Worm (Caenorhabditis elegans) whole organism, mixed stage, embryonic: Measurements from ENCODE around the gene Y43F8B.3.

Experiments
- M03D4.4 ChIP-seq: sonication (generic microtip); optimal IDR thresholded peaks from 2 replicates; lab custom pipeline; 2017; ENCODE audit warnings: mild to moderate bottlenecking, missing genetic modification characterization, missing compliant biosample characterization
- bed-3 ChIP-seq: fragments of 200-800 bp; sonication (Bioruptor generic); optimal IDR thresholded peaks from 3 replicates; lab custom pipeline; 2018; ENCODE audit warnings: mild to moderate bottlenecking, missing genetic modification characterization, moderate library complexity, missing compliant biosample characterization
- blmp-1 ChIP-seq: fragments of 150-350 bp; optimal IDR thresholded peaks from 2 replicates; lab custom pipeline; 2014; ENCODE audit warnings: missing biosample characterization, missing genetic modification characterization
- ceh-39 ChIP-seq: fragments of 150-350 bp; optimal IDR thresholded peaks from 2 replicates; lab custom pipeline; 2014; ENCODE audit warnings: missing biosample characterization, missing genetic modification characterization
- ceh-43 ChIP-seq: fragments of 200-800 bp; sonication (Bioruptor generic); optimal IDR thresholded peaks from 2 replicates; lab custom pipeline; 2018; ENCODE audit warnings: mild to moderate bottlenecking, missing genetic modification characterization, moderate library complexity, missing compliant biosample characterization
- ceh-83 ChIP-seq: fragments of 200-800 bp; sonication (Bioruptor generic); optimal IDR thresholded peaks from 2 replicates; lab custom pipeline; 2018; ENCODE audit warnings: mild to moderate bottlenecking, missing genetic modification characterization, missing compliant biosample characterization
- ces-1 ChIP-seq: fragments of 150-350 bp; optimal IDR thresholded peaks from 2 replicates; lab custom pipeline; 2014; ENCODE audit warnings: missing biosample characterization, missing genetic modification reagents, missing genetic modification characterization
- cnd-1 ChIP-seq: fragments of 200-800 bp; sonication (Bioruptor generic); optimal IDR thresholded peaks from 2 replicates; lab custom pipeline; 2018; ENCODE audit warnings: mild to moderate bottlenecking, missing genetic modification characterization, missing compliant biosample characterization
- drap-1 ChIP-seq: fragments of 200-800 bp; sonication (Bioruptor generic); optimal IDR thresholded peaks from 3 replicates; lab custom pipeline; 2018; ENCODE audit warnings: mild to moderate bottlenecking, missing genetic modification characterization, missing compliant biosample characterization
- elt-1 ChIP-seq: sonication (generic microtip); optimal IDR thresholded peaks from 2 replicates; lab custom pipeline; 2017; ENCODE audit warnings: missing genetic modification characterization, mild to moderate bottlenecking, missing compliant biosample characterization, antibody characterized with exemption, moderate library complexity, borderline replicate concordance; ENCODE audit not compliant: insufficient read depth
- elt-3 ChIP-seq: fragments of 150-350 bp; optimal IDR thresholded peaks from 2 replicates; lab custom pipeline; 2014; ENCODE audit warnings: missing biosample characterization, missing genetic modification characterization
- flh-1 ChIP-seq: fragments of 200-800 bp; sonication (Bioruptor generic); optimal IDR thresholded peaks from 2 replicates; lab custom pipeline; 2018; ENCODE audit warnings: mild to moderate bottlenecking, missing genetic modification characterization, moderate library complexity, missing compliant biosample characterization
- ham-2 ChIP-seq: fragments of 200-800 bp; sonication (Bioruptor generic); optimal IDR thresholded peaks from 2 replicates; lab custom pipeline; 2018; ENCODE audit warnings: mild to moderate bottlenecking, missing genetic modification characterization, missing compliant biosample characterization
- hlh-1 ChIP-seq: fragments of 150-350 bp; optimal IDR thresholded peaks from 2 replicates; lab custom pipeline; 2014; ENCODE audit warnings: missing biosample characterization, missing genetic modification reagents, missing genetic modification characterization
- lin-13 ChIP-seq: fragments of 150-350 bp; optimal IDR thresholded peaks from 2 replicates; lab custom pipeline; 2014; ENCODE audit warnings: missing biosample characterization, missing genetic modification characterization
- lin-32 ChIP-seq: fragments of 200-800 bp; sonication (Bioruptor generic); optimal IDR thresholded peaks from 2 replicates; lab custom pipeline; 2018; ENCODE audit warnings: mild to moderate bottlenecking, missing genetic modification characterization, missing compliant biosample characterization
- lsy-2 ChIP-seq: fragments of 150-350 bp; optimal IDR thresholded peaks from 2 replicates; lab custom pipeline; 2014; ENCODE audit warnings: missing biosample characterization, missing genetic modification characterization
- mab-5 ChIP-seq: fragments of 150-350 bp; optimal IDR thresholded peaks from 2 replicates; lab custom pipeline; 2014; ENCODE audit warnings: missing biosample characterization, missing genetic modification characterization
- mep-1 ChIP-seq: fragments of 150-350 bp; optimal IDR thresholded peaks from 2 replicates; lab custom pipeline; 2017; ENCODE audit warnings: missing biosample characterization, missing genetic modification reagents, missing genetic modification characterization, inconsistent platforms
- mls-2 ChIP-seq: sonication (generic microtip); optimal IDR thresholded peaks from 2 replicates; lab custom pipeline; 2016; ENCODE audit warnings: mild to moderate bottlenecking, missing genetic modification characterization, moderate library complexity, missing compliant biosample characterization
- nhr-12 ChIP-seq: fragments of 150-350 bp; optimal IDR thresholded peaks from 2 replicates; lab custom pipeline; 2014; ENCODE audit warnings: missing biosample characterization, missing genetic modification characterization
- nhr-2 ChIP-seq: fragments of 150-350 bp; optimal IDR thresholded peaks from 2 replicates; lab custom pipeline; 2014; ENCODE audit warnings: missing biosample characterization, missing genetic modification characterization
- nhr-237 ChIP-seq: fragments of 150-350 bp; optimal IDR thresholded peaks from 2 replicates; lab custom pipeline; 2014; ENCODE audit warnings: missing biosample characterization, missing genetic modification characterization
- nhr-28 ChIP-seq: fragments of 150-350 bp; optimal IDR thresholded peaks from 2 replicates; lab custom pipeline; 2014; ENCODE audit warnings: missing biosample characterization, missing genetic modification characterization
- nhr-76 ChIP-seq: sonication (generic microtip); optimal IDR thresholded peaks from 2 replicates; lab custom pipeline; 2017; ENCODE audit warnings: missing biosample characterization, missing genetic modification characterization
- pha-4 ChIP-seq: fragments of 150-350 bp; optimal IDR thresholded peaks from 2 replicates; lab custom pipeline; 2018; ENCODE audit warnings: missing biosample characterization, missing genetic modification reagents, missing genetic modification characterization
- sem-2 ChIP-seq: fragments of 200-800 bp; sonication (Bioruptor generic); optimal IDR thresholded peaks from 2 replicates; lab custom pipeline; 2018; ENCODE audit warnings: mild to moderate bottlenecking, missing genetic modification characterization, missing compliant biosample characterization
- snpc-4 ChIP-seq: fragments of 150-350 bp; optimal IDR thresholded peaks from 2 replicates; lab custom pipeline; 2014; ENCODE audit warnings: missing biosample characterization, missing genetic modification characterization
- sptf-1 ChIP-seq: sonication (generic microtip); optimal IDR thresholded peaks from 2 replicates; lab custom pipeline; 2017; ENCODE audit warnings: mild to moderate bottlenecking, missing genetic modification characterization, moderate library complexity, missing compliant biosample characterization
- tbx-8 ChIP-seq: fragments of 200-800 bp; sonication (Bioruptor generic); optimal IDR thresholded peaks from 2 replicates; lab custom pipeline; 2018; ENCODE audit warnings: mild to moderate bottlenecking, missing genetic modification characterization, moderate library complexity, missing compliant biosample characterization
- unc-120 ChIP-seq: sonication (generic microtip); optimal IDR thresholded peaks from 2 replicates; lab custom pipeline; 2017; ENCODE audit warnings: missing genetic modification characterization, missing compliant biosample characterization; ENCODE audit not compliant: poor library complexity, severe bottlenecking
- unc-39 ChIP-seq: fragments of 150-350 bp; optimal IDR thresholded peaks from 2 replicates; lab custom pipeline; 2014; ENCODE audit warnings: missing biosample characterization, missing genetic modification characterization
- unc-62 ChIP-seq: fragments of 150-350 bp; optimal IDR thresholded peaks from 2 replicates; lab custom pipeline; 2014; ENCODE audit warnings: missing biosample characterization, missing genetic modification reagents, missing genetic modification characterization
- zip-8 ChIP-seq: fragments of 150-350 bp; optimal IDR thresholded peaks from 2 replicates; lab custom pipeline; 2014; ENCODE audit warnings: missing biosample characterization, missing genetic modification characterization
- ztf-11 ChIP-seq: fragments of 150-350 bp; optimal IDR thresholded peaks from 2 replicates; lab custom pipeline; 2014; ENCODE audit warnings: missing biosample characterization, missing genetic modification characterization

The Y43F8B.3 gene

DNA sequence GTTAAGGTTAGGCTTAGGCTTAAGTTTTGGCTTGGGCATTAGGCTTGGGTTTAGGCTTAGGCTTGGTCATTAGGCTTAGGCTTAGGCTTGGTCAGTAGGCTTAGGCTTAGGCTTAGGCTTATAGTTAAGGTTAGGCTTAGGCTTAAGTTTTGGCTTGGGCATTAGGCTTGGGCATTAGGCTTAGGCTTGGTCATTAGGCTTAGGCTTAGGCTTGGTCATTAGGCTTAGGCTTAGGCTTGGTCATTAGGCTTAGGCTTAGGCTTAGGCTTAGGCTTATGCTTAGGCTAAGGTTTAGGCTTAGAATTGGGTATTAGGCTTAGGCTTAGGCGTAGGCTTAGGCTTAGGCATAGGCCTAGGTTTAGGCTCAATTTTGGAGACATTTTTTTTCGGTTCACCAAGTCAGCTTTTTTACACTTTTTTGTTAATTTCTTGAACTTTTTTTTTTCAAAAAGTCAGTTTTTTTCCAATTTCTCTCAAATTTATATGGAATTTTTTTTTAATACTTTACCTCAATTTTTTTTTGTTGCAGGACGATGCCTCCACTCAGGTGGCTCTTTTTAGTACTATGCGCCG lies at the start of gene Y43F8B.3:
TSS of gene Y43F8B.3 (plus strand) at position 523 of the 573 bp plus-strand sequence.
- no peak for TF ChIP-seq mab-5 (tag; lab: Kevin White, UChicago)
- no peak for TF ChIP-seq elt-1 (tag; lab: Kevin White, UChicago)
- TF ChIP-seq zip-8 (tag; lab: Kevin White, UChicago) = no peak
- no peak for TF ChIP-seq blmp-1
- TF ChIP-seq bed-3 = no peak
- no peak for TF ChIP-seq ztf-11 (tag; lab: Kevin White, UChicago)
- no peak for TF ChIP-seq ces-1 (GFP tag; lab: Kevin White, UChicago)
- no peak for TF ChIP-seq elt-3 (tag; lab: Kevin White, UChicago)
- TF ChIP-seq lin-32 (GFP tag; lab: Kevin White, UChicago) = no peak
- no peak for TF ChIP-seq nhr-237
- TF ChIP-seq hlh-1 (tag; lab: Kevin White, UChicago) = no peak
- no peak for TF ChIP-seq ceh-43
- no peak for TF ChIP-seq nhr-12 (tag; lab: Kevin White, UChicago)

- TF ChIP-seq mab-5 (tag; lab: Kevin White, UChicago) (no peak), sem-2 (no peak), lin-13 (tag; lab: Kevin White, UChicago) (no peak)
These were observed 47.3 kb upstream of the Y43F8B.3 start, which contains the start of the genes Y43F8B.13 and Y43F8B.14 for ce11 chrV:19455650-19456049. Gene Y43F8B.13 (plus strand): TSS chrV:19455950. Gene Y43F8B.14 (minus strand): TSS chrV:19455971.

ce11 chrV:19457120-19457519 lies 45.8 kb upstream of the Y43F8B.3 start, which contains the start of gene Y43F8B.24:
Gene Y43F8B.24 (plus strand): TSS chrV:19457420.
- TF ChIP-seq pha-4 (no peak), lsy-2 (tag; lab: Kevin White, UChicago) (no peak), ceh-39 (no peak), cnd-1 (tag; lab: Kevin White, UChicago) (no peak), ham-2 (no peak), lin-32 (GFP tag; lab: Kevin White, UChicago) (no peak), ceh-83 (GFP tag; lab: Kevin White, UChicago) (no peak), tbx-8 (GFP tag; lab: Kevin White, UChicago) (no peak), unc-39 (tag; lab: Kevin White, UChicago) (no peak), zip-8 (tag; lab: Kevin White, UChicago) (no peak), blmp-1 (no peak)

- no peak for TF ChIP-seq sptf-1 (tag; lab: Kevin White, UChicago)
- no peak for TF ChIP-seq flh-1 (GFP tag; lab: Kevin White, UChicago)
- no peak for TF ChIP-seq unc-62 (GFP tag; lab: Kevin White, UChicago)
- TF ChIP-seq nhr-2 (tag; lab: Kevin White, UChicago) = no peak
- no peak for TF ChIP-seq ceh-39
- TF ChIP-seq M03D4.4 (tag; lab: Kevin White, UChicago) = no peak
- no peak for TF ChIP-seq ham-2
- TF ChIP-seq pha-4 = no peak
- TF ChIP-seq nhr-237 = no peak
- no peak for TF ChIP-seq ztf-11 (tag; lab: Kevin White, UChicago)
- no peak for TF ChIP-seq ceh-83 (GFP tag; lab: Kevin White, UChicago)
- TF ChIP-seq mep-1 = no peak
- no peak for TF ChIP-seq lin-32 (GFP tag; lab: Kevin White, UChicago)
- no peak for TF ChIP-seq elt-3 (tag; lab: Kevin White, UChicago)
- no peak for TF ChIP-seq unc-39 (tag; lab: Kevin White, UChicago)
- no peak for TF ChIP-seq nhr-76
- no peak for TF ChIP-seq nhr-28
- no peak for TF ChIP-seq ceh-43
These were observed 40.9 kb upstream of the Y43F8B.3 start, which contains the start of gene Y43F8B.15 for ce11 chrV:19462020-19462419. Gene Y43F8B.15 (minus strand): TSS chrV:19462120.

- no peak for TF ChIP-seq elt-1 (tag; lab: Kevin White, UChicago)
- no peak for TF ChIP-seq unc-62 (GFP tag; lab: Kevin White, UChicago)
- TF ChIP-seq pha-4 = no peak
- no peak for TF ChIP-seq bed-3
- TF ChIP-seq ztf-11 (tag; lab: Kevin White, UChicago) = no peak
- no peak for TF ChIP-seq sem-2
- TF ChIP-seq drap-1 (GFP tag; lab: Kevin White, UChicago) = no peak
- TF ChIP-seq lsy-2 (tag; lab: Kevin White, UChicago) = no peak
- no peak for TF ChIP-seq mls-2 (tag; lab: Kevin White, UChicago)
- no peak for TF ChIP-seq nhr-76
- no peak for TF ChIP-seq ceh-43
- no peak for TF ChIP-seq nhr-2 (tag; lab: Kevin White, UChicago)
- TF ChIP-seq unc-120 (tag; lab: Kevin White, UChicago) = no peak
- no peak for TF ChIP-seq M03D4.4 (tag; lab: Kevin White, UChicago)
- TF ChIP-seq unc-39 (tag; lab: Kevin White, UChicago) = no peak
- no peak for TF ChIP-seq tbx-8 (GFP tag; lab: Kevin White, UChicago)
- no peak for TF ChIP-seq snpc-4
- no peak for TF ChIP-seq elt-3 (tag; lab: Kevin White, UChicago)
- TF ChIP-seq nhr-28 = no peak
These were observed 40.3 kb upstream of the Y43F8B.3 start, which contains the start of gene Y43F8B.25 for ce11 chrV:19462612-19463011. Gene Y43F8B.25 (plus strand): TSS chrV:19462912.
